Worm (Caenorhabditis elegans): ENCODE measurements around the gene K09F6.9.
A peak's percentile ranks its signal among the peaks of the same experiment; 100 is the strongest.

DNA sequence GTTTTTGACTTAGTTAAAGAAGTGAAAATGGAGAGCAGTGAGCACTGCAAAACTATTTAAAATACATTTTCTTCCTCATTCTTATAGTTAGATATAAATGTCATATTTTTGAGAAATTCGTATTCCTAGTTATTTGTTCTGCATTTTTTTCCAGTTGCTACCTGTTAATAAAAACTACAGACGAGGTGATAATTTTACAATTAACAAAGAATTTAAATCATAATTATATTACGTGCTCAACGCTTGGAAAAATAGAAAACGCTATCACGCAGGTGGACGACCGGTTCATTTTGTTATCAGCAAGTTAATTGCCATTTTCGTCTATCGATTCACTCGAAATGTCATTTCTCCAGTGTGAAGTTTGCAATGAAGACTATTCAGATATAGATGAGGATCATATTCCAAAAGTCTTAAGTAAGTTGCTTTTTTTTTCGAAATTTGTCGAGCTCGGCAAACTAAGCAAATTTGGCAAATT, 35.4 kb upstream of the K09F6.9 start, which contains the start of the genes ZK1240.5 and ZK1240.9:
- TF ChIP-seq nhr-11 (tag; optimal IDR thresholded peaks at IDR 0.05) (no peak), sem-4 (tag; optimal IDR thresholded peaks at IDR 0.05) (no peak), nhr-21 (tag; optimal IDR thresholded peaks at IDR 0.05) (no peak), nhr-6 (tag; optimal IDR thresholded peaks at IDR 0.05) (no peak), fos-1 (tag; optimal IDR thresholded peaks at IDR 0.05) (peak; percentile 21), Y55F3AM.14 (GFP tag; optimal IDR thresholded peaks at IDR 0.05) (no peak)
